Worm (Caenorhabditis elegans): ENCODE results near the gene F43C1.7.

DNA sequence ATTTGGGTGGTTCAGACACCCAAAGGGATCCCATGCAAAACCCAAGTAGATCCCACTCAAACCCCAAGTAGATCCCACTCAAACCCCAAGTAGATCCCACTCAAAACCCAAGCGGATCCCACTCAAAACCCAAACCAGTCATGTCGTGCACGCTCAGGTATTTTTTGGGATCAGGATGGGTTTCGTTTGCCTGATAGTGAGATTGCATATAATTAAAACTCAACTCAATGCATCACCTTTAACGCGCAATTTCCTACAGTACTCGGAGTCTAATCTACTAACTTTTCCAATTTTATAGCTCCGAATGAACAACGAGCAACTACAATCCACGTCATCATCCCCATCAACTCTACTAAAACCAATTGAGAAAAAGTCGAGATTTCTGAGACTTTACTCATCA is 33.2 kb downstream of the F43C1.7 start, which contains the start of gene phlp-2:
- no peak for TF ChIP-seq cog-1 (tag; optimal IDR thresholded peaks at IDR 0.05)
- no peak for TF ChIP-seq ztf-29 (GFP tag; IDR thresholded peaks at IDR 0.05)

Data from whole organism, midembryonic.